Worm (Caenorhabditis elegans): ENCODE measurements around the gene nspb-1.

ce11 chrIV:6595912-6596311 is 5.0 kb upstream of the nspb-1 start, which contains the start of gene F38A5.22:
- TF ChIP-seq him-1 (tag; optimal IDR thresholded peaks at IDR 0.05) (no peak), dao-5 (tag; optimal IDR thresholded peaks at IDR 0.05) (no peak)

Measured in whole organism, L4/young adult.